Worm (Caenorhabditis elegans): ENCODE measurements around the gene Y57G11C.42.

- TF ChIP-seq F10B5.3 (tag; optimal IDR thresholded peaks at IDR 0.05) (no peak), php-3 (GFP tag; IDR thresholded peaks at IDR 0.05) (no peak), nhr-11 (tag; optimal IDR thresholded peaks at IDR 0.05) (peak; percentile 22), ceh-82 (tag; optimal IDR thresholded peaks at IDR 0.05) (no peak), lsy-2 (tag; optimal IDR thresholded peaks at IDR 0.05) (peak; percentile 49 to 68), fkh-10 (GFP tag; optimal IDR thresholded peaks at IDR 0.05) (no peak), nhr-42 (GFP tag; IDR thresholded peaks at IDR 0.05) (no peak), snpc-4 (tag; optimal IDR thresholded peaks at IDR 0.05) (no peak), vab-7 (GFP tag; IDR thresholded peaks at IDR 0.05) (peak; percentile 33; the same call in 1 of the 2 replicates), lir-3 (tag; optimal IDR thresholded peaks at IDR 0.05) (no peak), rbr-2 (tag; optimal IDR thresholded peaks at IDR 0.05) (peak; percentile 60), jun-1 (tag; optimal IDR thresholded peaks at IDR 0.05) (no peak), ama-1 (optimal IDR thresholded peaks at IDR 0.05) (peak; percentile 71), arid-1 (GFP tag; conservative IDR thresholded peaks at IDR 0.05) (0 out of 2 replicates have a peak, but pooled peaks have one; percentile 7)
Observed at ce11 chrIV:14793900-14794624, 65.7 kb downstream of the Y57G11C.42 start.

All from whole organism, L4 larva.